Worm (Caenorhabditis elegans) whole organism, L1 larva: ENCODE measurements around the gene T23D5.3.
"Not testable (repeated sequence)": the region's sequence is repeated elsewhere in the genome, so short reads cannot be mapped to it uniquely, and the experiment has no call there.

ENCODE experiments used
- F16B12.6 ChIP-seq: fragments of 150-350 bp; optimal IDR thresholded peaks from 2 replicates; lab custom pipeline; 2014; ENCODE audit warnings: missing biosample characterization, missing genetic modification characterization
- Y116A8C.19 ChIP-seq: sonication (generic microtip); optimal IDR thresholded peaks from 2 replicates; lab custom pipeline; 2016; ENCODE audit warnings: missing compliant biosample characterization, missing genetic modification characterization, borderline replicate concordance
- aha-1 ChIP-seq: fragments of 150-350 bp; optimal IDR thresholded peaks from 2 replicates; lab custom pipeline; 2014; ENCODE audit warnings: missing biosample characterization, missing genetic modification characterization
- alr-1 ChIP-seq: fragments of 200-800 bp; sonication (Bioruptor generic); optimal IDR thresholded peaks from 2 replicates; lab custom pipeline; 2018; ENCODE audit warnings: borderline replicate concordance, mild to moderate bottlenecking, missing genetic modification characterization, missing compliant biosample characterization
- blmp-1 ChIP-seq: fragments of 150-350 bp; optimal IDR thresholded peaks from 2 replicates; lab custom pipeline; 2014; ENCODE audit warnings: missing biosample characterization, missing genetic modification characterization
- ceh-8 ChIP-seq: fragments of 200-800 bp; sonication (Bioruptor generic); optimal IDR thresholded peaks from 2 replicates; lab custom pipeline; 2018; ENCODE audit warnings: mild to moderate bottlenecking, missing genetic modification characterization, moderate library complexity, missing compliant biosample characterization
- ceh-88 ChIP-seq: fragments of 200-800 bp; sonication (Bioruptor generic); IDR thresholded peaks from 2 replicates; pipeline ENCODE4 v1.3.6; 2022; ENCODE audit warnings: missing genetic modification characterization, missing compliant biosample characterization
- ceh-90 ChIP-seq: sonication (generic microtip); optimal IDR thresholded peaks from 2 replicates; lab custom pipeline; 2016; ENCODE audit warnings: missing genetic modification characterization, missing compliant biosample characterization
- efl-3 ChIP-seq: fragments of 200-800 bp; sonication (Bioruptor generic); optimal IDR thresholded peaks from 2 replicates; lab custom pipeline; 2018; ENCODE audit warnings: mild to moderate bottlenecking, missing genetic modification characterization, missing compliant biosample characterization
- fkh-4 ChIP-seq: sonication (generic microtip); optimal IDR thresholded peaks from 2 replicates; lab custom pipeline; 2016; ENCODE audit warnings: missing compliant biosample characterization, missing genetic modification characterization, borderline replicate concordance
- fkh-8 ChIP-seq: sonication (generic microtip); optimal IDR thresholded peaks from 2 replicates; lab custom pipeline; 2016; ENCODE audit warnings: mild to moderate bottlenecking, missing genetic modification characterization, missing compliant biosample characterization
- fos-1 ChIP-seq: fragments of 150-350 bp; optimal IDR thresholded peaks from 2 replicates; lab custom pipeline; 2014; ENCODE audit warnings: missing biosample characterization, missing genetic modification characterization
- grh-1 ChIP-seq: fragments of 200-800 bp; sonication (Bioruptor generic); IDR thresholded peaks from 2 replicates; pipeline ENCODE4 v1.3.6; 2022; ENCODE audit warnings: missing genetic modification reagents, missing genetic modification characterization, missing compliant biosample characterization
- hlh-17 ChIP-seq: fragments of 200-800 bp; sonication (Bioruptor generic); optimal IDR thresholded peaks from 2 replicates; lab custom pipeline; 2018; ENCODE audit warnings: missing genetic modification characterization, mild to moderate bottlenecking, missing compliant biosample characterization, moderate library complexity, borderline replicate concordance
- hpl-2 ChIP-seq: fragments of 150-350 bp; optimal IDR thresholded peaks from 2 replicates; lab custom pipeline; 2014; ENCODE audit warnings: missing biosample characterization, missing genetic modification reagents, missing genetic modification characterization
- irx-1 ChIP-seq: sonication (generic microtip); optimal IDR thresholded peaks from 2 replicates; lab custom pipeline; 2016; ENCODE audit warnings: missing genetic modification characterization, missing compliant biosample characterization
- lin-13 ChIP-seq: fragments of 150-350 bp; optimal IDR thresholded peaks from 2 replicates; lab custom pipeline; 2014; ENCODE audit warnings: missing biosample characterization, missing genetic modification reagents, missing genetic modification characterization
- lin-14 ChIP-seq: fragments of 200-800 bp; sonication (Bioruptor generic); optimal IDR thresholded peaks from 2 replicates; lab custom pipeline; 2018; ENCODE audit warnings: mild to moderate bottlenecking, missing genetic modification characterization, moderate library complexity, missing compliant biosample characterization
- lin-15B ChIP-seq: fragments of 150-350 bp; sonication (generic microtip); optimal IDR thresholded peaks from 3 replicates; lab custom pipeline; 2014; ENCODE audit warnings: missing biosample characterization, missing genetic modification characterization
- mep-1 ChIP-seq: fragments of 150-350 bp; optimal IDR thresholded peaks from 2 replicates; lab custom pipeline; 2014; ENCODE audit warnings: missing biosample characterization, missing genetic modification characterization
- nhr-12 ChIP-seq: sonication (generic microtip); optimal IDR thresholded peaks from 2 replicates; lab custom pipeline; 2017; ENCODE audit warnings: missing biosample characterization, missing genetic modification characterization
- nhr-19 ChIP-seq: fragments of 200-800 bp; sonication (Bioruptor generic); conservative IDR thresholded peaks from 2 replicates; pipeline ENCODE4 v1.3.6; 2022; ENCODE audit warnings: missing genetic modification characterization, missing compliant biosample characterization
- nhr-76 ChIP-seq: sonication (generic microtip); optimal IDR thresholded peaks from 2 replicates; lab custom pipeline; 2017; ENCODE audit warnings: missing biosample characterization, missing genetic modification characterization
- nhr-85 ChIP-seq: sonication (generic microtip); peaks from one replicate; lab custom pipeline; 2016; ENCODE audit warnings: missing genetic modification characterization, inconsistent platforms, missing compliant biosample characterization
- nhr-90 ChIP-seq: sonication (generic microtip); optimal IDR thresholded peaks from 2 replicates; lab custom pipeline; 2016; ENCODE audit warnings: mild to moderate bottlenecking, missing genetic modification characterization, missing compliant biosample characterization; ENCODE audit not compliant: poor library complexity
- pag-3 ChIP-seq: sonication (generic microtip); optimal IDR thresholded peaks from 2 replicates; lab custom pipeline; 2017; ENCODE audit warnings: missing genetic modification characterization, mild to moderate bottlenecking, missing compliant biosample characterization, antibody characterized with exemption, borderline replicate concordance; ENCODE audit not compliant: insufficient read depth
- pax-3 ChIP-seq: fragments of 200-800 bp; sonication (Bioruptor generic); optimal IDR thresholded peaks from 2 replicates; lab custom pipeline; 2018; ENCODE audit warnings: mild to moderate bottlenecking, missing genetic modification characterization, moderate library complexity, missing compliant biosample characterization
- skn-1 ChIP-seq: fragments of 150-350 bp; optimal IDR thresholded peaks from 2 replicates; lab custom pipeline; 2014; ENCODE audit warnings: missing biosample characterization, missing genetic modification characterization
- snu-23 ChIP-seq: sonication (generic microtip); optimal IDR thresholded peaks from 2 replicates; lab custom pipeline; 2016; ENCODE audit warnings: missing genetic modification characterization, missing compliant biosample characterization
- sox-4 ChIP-seq: sonication (generic microtip); optimal IDR thresholded peaks from 2 replicates; lab custom pipeline; 2016; ENCODE audit warnings: missing genetic modification characterization, missing compliant biosample characterization
- sptf-1 ChIP-seq: fragments of 150-350 bp; optimal IDR thresholded peaks from 2 replicates; lab custom pipeline; 2014; ENCODE audit warnings: missing biosample characterization, missing genetic modification characterization
- tbx-2 ChIP-seq: sonication (generic microtip); optimal IDR thresholded peaks from 2 replicates; lab custom pipeline; 2016; ENCODE audit warnings: missing genetic modification characterization, missing compliant biosample characterization
- tlp-1 ChIP-seq: fragments of 150-350 bp; optimal IDR thresholded peaks from 2 replicates; lab custom pipeline; 2014; ENCODE audit warnings: missing biosample characterization, missing genetic modification characterization
- unc-130 ChIP-seq: fragments of 150-350 bp; optimal IDR thresholded peaks from 2 replicates; lab custom pipeline; 2017; ENCODE audit warnings: missing biosample characterization, missing genetic modification characterization, inconsistent platforms
- unc-30 ChIP-seq: sonication (generic microtip); optimal IDR thresholded peaks from 2 replicates; lab custom pipeline; 2017; ENCODE audit warnings: missing biosample characterization, missing genetic modification characterization
- unc-86 ChIP-seq: sonication (generic microtip); optimal IDR thresholded peaks from 2 replicates; lab custom pipeline; 2016; ENCODE audit warnings: missing genetic modification characterization, missing compliant biosample characterization
- vab-15 ChIP-seq: sonication (generic microtip); optimal IDR thresholded peaks from 2 replicates; lab custom pipeline; 2017; ENCODE audit warnings: missing genotype, mild to moderate bottlenecking, missing genetic modification characterization, missing compliant biosample characterization
- xbp-1 ChIP-seq: sonication (generic microtip); optimal IDR thresholded peaks from 2 replicates; lab custom pipeline; 2016; ENCODE audit warnings: missing genetic modification characterization, missing compliant biosample characterization
- zip-4 ChIP-seq: fragments of 200-800 bp; sonication (Bioruptor generic); optimal IDR thresholded peaks from 2 replicates; lab custom pipeline; 2018; ENCODE audit warnings: mild to moderate bottlenecking, missing genetic modification characterization, moderate library complexity, missing compliant biosample characterization
- ztf-4 ChIP-seq: fragments of 150-350 bp; optimal IDR thresholded peaks from 2 replicates; lab custom pipeline; 2014; ENCODE audit warnings: missing biosample characterization, missing genetic modification characterization

T23D5.3 gene

ce11 chrV:15757645-15758044, 24.2 kb upstream of the T23D5.3 start:
- TF ChIP-seq unc-30 (tag; lab: Kevin White, UChicago) (no peak), pax-3 (tag; lab: Kevin White, UChicago) (no peak), fos-1 (no peak), irx-1 (tag; lab: Kevin White, UChicago) (no peak), blmp-1 (tag; lab: Kevin White, UChicago) (no peak), grh-1 (GFP tag; lab: Robert Waterston, UW) (no peak), unc-86 (no peak), alr-1 (tag; lab: Kevin White, UChicago) (no peak), tbx-2 (no peak), fkh-8 (tag; lab: Kevin White, UChicago) (no peak)

ce11 chrV:15754731-15755130, 21.3 kb upstream of the T23D5.3 start, which contains the start of gene str-8:
TSS of gene str-8 (plus strand) at chrV:15755031.
- TF ChIP-seq irx-1 (tag; lab: Kevin White, UChicago); sptf-1 (tag; lab: Kevin White, UChicago); lin-15B: not testable (repeated sequence)
- TF ChIP-seq, all 84 proteins: peak for 0; not testable (repeated sequence) for 84

ce11 chrV:15752941-15753340, 19.5 kb upstream of the T23D5.3 start, which contains the start of gene str-5:
TSS of gene str-5 (plus strand) at chrV:15753241.
- TF ChIP-seq F16B12.6; grh-1 (GFP tag; lab: Robert Waterston, UW); Y116A8C.19 (tag; lab: Kevin White, UChicago): not testable (repeated sequence)
- TF ChIP-seq, all 84 proteins: peak for 0; not testable (repeated sequence) for 84

- TF ChIP-seq nhr-85 (tag; lab: Kevin White, UChicago) (no peak), lin-14 (GFP tag; lab: Kevin White, UChicago) (no peak), pag-3 (tag; lab: Kevin White, UChicago) (no peak), unc-86 (no peak), vab-15 (no peak), ztf-4 (tag; lab: Kevin White, UChicago) (no peak), aha-1 (tag; lab: Kevin White, UChicago) (no peak), hlh-17 (GFP tag; lab: Kevin White, UChicago) (no peak), tlp-1 (tag; lab: Kevin White, UChicago) (no peak), nhr-90 (no peak), fkh-4 (tag; lab: Kevin White, UChicago) (no peak), ceh-8 (GFP tag; lab: Kevin White, UChicago) (no peak), unc-130 (no peak), ceh-88 (no peak), Y116A8C.19 (tag; lab: Kevin White, UChicago) (no peak), fos-1 (no peak), nhr-19 (GFP tag; lab: Robert Waterston, UW) (no peak), zip-4 (GFP tag; lab: Kevin White, UChicago) (no peak), unc-30 (tag; lab: Kevin White, UChicago) (no peak)
Observed at ce11 chrV:15752049-15752448, 18.6 kb upstream of the T23D5.3 start, which contains the start of gene str-43. TSS of gene str-43 (minus strand) at chrV:15752149.

- TF ChIP-seq aha-1 (tag; lab: Kevin White, UChicago) = no peak
- no peak for TF ChIP-seq sox-4 (tag; lab: Kevin White, UChicago)
- no peak for TF ChIP-seq nhr-85 (tag; lab: Kevin White, UChicago)
- no peak for TF ChIP-seq fkh-4 (tag; lab: Kevin White, UChicago)
- no peak for TF ChIP-seq hpl-2 (GFP tag; lab: Kevin White, UChicago)
- TF ChIP-seq nhr-76 (tag; lab: Kevin White, UChicago) = no peak
- TF ChIP-seq xbp-1 (tag; lab: Kevin White, UChicago) = no peak
- TF ChIP-seq mep-1 (tag; lab: Kevin White, UChicago) = no peak
- no peak for TF ChIP-seq skn-1
- no peak for TF ChIP-seq ceh-90
- no peak for TF ChIP-seq efl-3 (GFP tag; lab: Kevin White, UChicago)
- no peak for TF ChIP-seq tbx-2
- TF ChIP-seq alr-1 (tag; lab: Kevin White, UChicago) = no peak
- TF ChIP-seq irx-1 (tag; lab: Kevin White, UChicago) = no peak
- TF ChIP-seq nhr-12 (tag; lab: Kevin White, UChicago) = no peak
- TF ChIP-seq lin-13 (GFP tag; lab: Kevin White, UChicago) = no peak
- no peak for TF ChIP-seq unc-130
- no peak for TF ChIP-seq pax-3 (tag; lab: Kevin White, UChicago)
- TF ChIP-seq snu-23 (GFP tag; lab: Kevin White, UChicago) = no peak
Observed at ce11 chrV:15750130-15750529, 16.7 kb upstream of the T23D5.3 start, which contains the start of gene str-6. TSS of gene str-6 (minus strand) at chrV:15750230.
